Worm (Caenorhabditis elegans): ENCODE data around the gene F46C5.6.

DNA sequence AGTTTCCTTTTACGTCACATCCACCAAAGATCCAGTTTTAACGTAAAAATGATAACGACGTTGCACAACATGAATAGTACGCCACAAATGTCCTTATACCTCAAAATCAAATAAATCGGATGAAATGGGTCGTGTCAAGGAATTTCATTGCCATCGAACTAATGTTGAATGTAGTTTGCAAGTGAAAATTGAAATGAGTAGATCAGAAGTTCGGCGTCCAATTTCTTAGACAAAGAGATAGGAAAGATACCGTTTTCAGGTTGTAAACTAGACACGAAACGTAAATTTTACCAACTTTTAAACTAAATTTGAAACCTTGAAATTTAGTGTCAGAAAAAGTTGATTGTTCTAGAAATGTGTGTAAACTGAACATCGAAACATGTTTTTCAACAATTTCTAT lies 10.6 kb upstream of the F46C5.6 start:
- TF ChIP-seq ztf-4 (tag; optimal IDR thresholded peaks at IDR 0.05) (no peak), fkh-10 (GFP tag; optimal IDR thresholded peaks at IDR 0.05) (no peak)
